Fruit fly (Drosophila melanogaster) whole organism, embryonic: ENCODE data around the gene CG6006.

ENCODE experiments used
- CG17359 ChIP-seq: fragments of 200-800 bp; sonication (Bioruptor generic); optimal IDR thresholded peaks from 3 replicates; lab custom pipeline; 2018; ENCODE audit warnings: missing biosample characterization, mild to moderate bottlenecking, missing genetic modification characterization, moderate library complexity
- CG18764 ChIP-seq: fragments of 200-800 bp; sonication (Bioruptor generic); optimal IDR thresholded peaks from 3 replicates; lab custom pipeline; 2016; ENCODE audit warnings: missing biosample characterization, missing genetic modification characterization
- ap ChIP-seq: fragments of 200-800 bp; sonication (Bioruptor generic); IDR thresholded peaks from 2 replicates; pipeline ENCODE4 v1.3.6; 2022; ENCODE audit warnings: missing biosample characterization, missing genetic modification characterization
- inv ChIP-seq: fragments of 200-800 bp; sonication (Bioruptor generic); IDR thresholded peaks from 2 replicates; pipeline ENCODE4 v1.3.6; 2022; ENCODE audit warnings: missing biosample characterization, missing genetic modification characterization; ENCODE audit not compliant: partially characterized antibody

- no peak for TF ChIP-seq inv
- no peak for TF ChIP-seq CG17359 (tag; lab: Kevin White, UChicago)
- TF ChIP-seq ap (GFP tag; lab: Robert Waterston, UW): no peak
- TF ChIP-seq CG18764 (GFP tag; lab: Kevin White, UChicago): no peak
Observed at dm6 chr3R:16154682-16155081, at the start of gene CG6006.
